Worm (Caenorhabditis elegans): ENCODE results near the gene madd-3.

DNA sequence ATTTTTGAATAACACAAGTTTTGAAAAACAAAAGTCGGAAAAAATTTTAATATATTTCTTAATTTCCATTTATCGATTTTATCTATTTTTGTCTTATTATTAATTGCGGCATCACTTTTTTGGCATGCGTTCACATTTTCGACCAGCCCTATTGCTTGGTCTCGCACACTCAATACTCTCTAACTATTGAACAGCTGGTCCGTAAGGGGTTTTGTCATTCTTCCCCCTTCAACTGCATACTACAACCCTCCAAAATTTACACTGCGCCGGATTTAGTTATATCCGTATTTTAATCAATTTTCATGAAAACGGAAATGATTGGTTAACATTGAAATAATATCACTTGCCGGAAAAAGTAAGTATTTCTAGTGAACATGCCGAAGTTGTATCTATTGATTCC lies 30.9 kb upstream of the madd-3 start, which contains the start of gene C11H1.7:
- no peak for TF ChIP-seq B0310.2 (tag; optimal IDR thresholded peaks at IDR 0.05)
- no peak for TF ChIP-seq scrt-1 (GFP tag; IDR thresholded peaks at IDR 0.05)
- TF ChIP-seq ama-1 (optimal IDR thresholded peaks at IDR 0.05), result no peak
- TF ChIP-seq flt-1 (GFP tag; IDR thresholded peaks at IDR 0.05), result no peak
- TF ChIP-seq aly-1 (tag; optimal IDR thresholded peaks at IDR 0.05), result no peak
- no peak for TF ChIP-seq tbx-11 (GFP tag; IDR thresholded peaks at IDR 0.05)
- TF ChIP-seq F13C5.2 (tag; optimal IDR thresholded peaks at IDR 0.05), result no peak
- no peak for TF ChIP-seq pes-1 (GFP tag; IDR thresholded peaks at IDR 0.05)

Data from whole organism, early embryonic.